Worm (Caenorhabditis elegans) whole organism, mixed stage, embryonic: Measurements from ENCODE around the gene K02E7.7.
"Not testable (repeated sequence)": the region's sequence is repeated elsewhere in the genome, so short reads cannot be mapped to it uniquely, and the experiment has no call there.

Experiments used
- M03D4.4 ChIP-seq: sonication (generic microtip); optimal IDR thresholded peaks from 2 replicates; lab custom pipeline; 2017; ENCODE audit warnings: mild to moderate bottlenecking, missing genetic modification characterization, missing compliant biosample characterization
- bed-3 ChIP-seq: fragments of 200-800 bp; sonication (Bioruptor generic); optimal IDR thresholded peaks from 3 replicates; lab custom pipeline; 2018; ENCODE audit warnings: mild to moderate bottlenecking, missing genetic modification characterization, moderate library complexity, missing compliant biosample characterization
- blmp-1 ChIP-seq: fragments of 150-350 bp; optimal IDR thresholded peaks from 2 replicates; lab custom pipeline; 2014; ENCODE audit warnings: missing biosample characterization, missing genetic modification characterization
- ceh-39 ChIP-seq: fragments of 150-350 bp; optimal IDR thresholded peaks from 2 replicates; lab custom pipeline; 2014; ENCODE audit warnings: missing biosample characterization, missing genetic modification characterization
- ceh-43 ChIP-seq: fragments of 200-800 bp; sonication (Bioruptor generic); optimal IDR thresholded peaks from 2 replicates; lab custom pipeline; 2018; ENCODE audit warnings: mild to moderate bottlenecking, missing genetic modification characterization, moderate library complexity, missing compliant biosample characterization
- ceh-83 ChIP-seq: fragments of 200-800 bp; sonication (Bioruptor generic); optimal IDR thresholded peaks from 2 replicates; lab custom pipeline; 2018; ENCODE audit warnings: mild to moderate bottlenecking, missing genetic modification characterization, missing compliant biosample characterization
- ces-1 ChIP-seq: fragments of 150-350 bp; optimal IDR thresholded peaks from 2 replicates; lab custom pipeline; 2014; ENCODE audit warnings: missing biosample characterization, missing genetic modification reagents, missing genetic modification characterization
- cnd-1 ChIP-seq: fragments of 200-800 bp; sonication (Bioruptor generic); optimal IDR thresholded peaks from 2 replicates; lab custom pipeline; 2018; ENCODE audit warnings: mild to moderate bottlenecking, missing genetic modification characterization, missing compliant biosample characterization
- drap-1 ChIP-seq: fragments of 200-800 bp; sonication (Bioruptor generic); optimal IDR thresholded peaks from 3 replicates; lab custom pipeline; 2018; ENCODE audit warnings: mild to moderate bottlenecking, missing genetic modification characterization, missing compliant biosample characterization
- elt-1 ChIP-seq: sonication (generic microtip); optimal IDR thresholded peaks from 2 replicates; lab custom pipeline; 2017; ENCODE audit warnings: missing genetic modification characterization, mild to moderate bottlenecking, missing compliant biosample characterization, antibody characterized with exemption, moderate library complexity, borderline replicate concordance; ENCODE audit not compliant: insufficient read depth
- elt-3 ChIP-seq: fragments of 150-350 bp; optimal IDR thresholded peaks from 2 replicates; lab custom pipeline; 2014; ENCODE audit warnings: missing biosample characterization, missing genetic modification characterization
- flh-1 ChIP-seq: fragments of 200-800 bp; sonication (Bioruptor generic); optimal IDR thresholded peaks from 2 replicates; lab custom pipeline; 2018; ENCODE audit warnings: mild to moderate bottlenecking, missing genetic modification characterization, moderate library complexity, missing compliant biosample characterization
- hlh-1 ChIP-seq: fragments of 150-350 bp; optimal IDR thresholded peaks from 2 replicates; lab custom pipeline; 2014; ENCODE audit warnings: missing biosample characterization, missing genetic modification reagents, missing genetic modification characterization
- lin-32 ChIP-seq: fragments of 200-800 bp; sonication (Bioruptor generic); optimal IDR thresholded peaks from 2 replicates; lab custom pipeline; 2018; ENCODE audit warnings: mild to moderate bottlenecking, missing genetic modification characterization, missing compliant biosample characterization
- lsy-2 ChIP-seq: fragments of 150-350 bp; optimal IDR thresholded peaks from 2 replicates; lab custom pipeline; 2014; ENCODE audit warnings: missing biosample characterization, missing genetic modification characterization
- mab-5 ChIP-seq: fragments of 150-350 bp; optimal IDR thresholded peaks from 2 replicates; lab custom pipeline; 2014; ENCODE audit warnings: missing biosample characterization, missing genetic modification characterization
- mep-1 ChIP-seq: fragments of 150-350 bp; optimal IDR thresholded peaks from 2 replicates; lab custom pipeline; 2017; ENCODE audit warnings: missing biosample characterization, missing genetic modification reagents, missing genetic modification characterization, inconsistent platforms
- mls-2 ChIP-seq: sonication (generic microtip); optimal IDR thresholded peaks from 2 replicates; lab custom pipeline; 2016; ENCODE audit warnings: mild to moderate bottlenecking, missing genetic modification characterization, moderate library complexity, missing compliant biosample characterization
- nhr-12 ChIP-seq: fragments of 150-350 bp; optimal IDR thresholded peaks from 2 replicates; lab custom pipeline; 2014; ENCODE audit warnings: missing biosample characterization, missing genetic modification characterization
- nhr-2 ChIP-seq: fragments of 150-350 bp; optimal IDR thresholded peaks from 2 replicates; lab custom pipeline; 2014; ENCODE audit warnings: missing biosample characterization, missing genetic modification characterization
- nhr-237 ChIP-seq: fragments of 150-350 bp; optimal IDR thresholded peaks from 2 replicates; lab custom pipeline; 2014; ENCODE audit warnings: missing biosample characterization, missing genetic modification characterization
- nhr-28 ChIP-seq: fragments of 150-350 bp; optimal IDR thresholded peaks from 2 replicates; lab custom pipeline; 2014; ENCODE audit warnings: missing biosample characterization, missing genetic modification characterization
- nhr-76 ChIP-seq: sonication (generic microtip); optimal IDR thresholded peaks from 2 replicates; lab custom pipeline; 2017; ENCODE audit warnings: missing biosample characterization, missing genetic modification characterization
- pha-4 ChIP-seq: fragments of 150-350 bp; optimal IDR thresholded peaks from 2 replicates; lab custom pipeline; 2018; ENCODE audit warnings: missing biosample characterization, missing genetic modification reagents, missing genetic modification characterization
- sem-2 ChIP-seq: fragments of 200-800 bp; sonication (Bioruptor generic); optimal IDR thresholded peaks from 2 replicates; lab custom pipeline; 2018; ENCODE audit warnings: mild to moderate bottlenecking, missing genetic modification characterization, missing compliant biosample characterization
- snpc-4 ChIP-seq: fragments of 150-350 bp; optimal IDR thresholded peaks from 2 replicates; lab custom pipeline; 2014; ENCODE audit warnings: missing biosample characterization, missing genetic modification characterization
- sptf-1 ChIP-seq: sonication (generic microtip); optimal IDR thresholded peaks from 2 replicates; lab custom pipeline; 2017; ENCODE audit warnings: mild to moderate bottlenecking, missing genetic modification characterization, moderate library complexity, missing compliant biosample characterization
- tbx-8 ChIP-seq: fragments of 200-800 bp; sonication (Bioruptor generic); optimal IDR thresholded peaks from 2 replicates; lab custom pipeline; 2018; ENCODE audit warnings: mild to moderate bottlenecking, missing genetic modification characterization, moderate library complexity, missing compliant biosample characterization
- unc-120 ChIP-seq: sonication (generic microtip); optimal IDR thresholded peaks from 2 replicates; lab custom pipeline; 2017; ENCODE audit warnings: missing genetic modification characterization, missing compliant biosample characterization; ENCODE audit not compliant: poor library complexity, severe bottlenecking
- ztf-11 ChIP-seq: fragments of 150-350 bp; optimal IDR thresholded peaks from 2 replicates; lab custom pipeline; 2014; ENCODE audit warnings: missing biosample characterization, missing genetic modification characterization

The K02E7.7 gene

DNA sequence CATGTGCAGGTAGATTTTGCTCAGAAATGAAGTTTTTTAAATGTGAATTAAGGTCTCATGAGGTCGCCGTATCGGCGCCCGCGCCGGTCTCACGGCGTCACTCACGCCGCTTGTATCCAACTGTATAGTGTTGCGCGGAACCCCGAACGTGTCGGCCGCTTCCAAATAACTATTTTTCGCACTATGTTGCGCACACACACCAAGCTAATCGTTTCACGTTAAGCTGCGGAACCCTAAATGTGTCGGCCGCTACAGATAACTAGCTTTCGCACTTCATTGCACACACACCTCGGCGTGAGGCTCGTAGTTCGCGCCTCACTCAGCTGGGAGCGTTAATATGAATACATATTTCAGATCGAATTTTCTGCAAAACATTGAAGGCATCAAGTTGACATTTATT, 7.9 kb upstream of the K02E7.7 start:
- no peak for TF ChIP-seq nhr-2 (tag; lab: Kevin White, UChicago)
- TF ChIP-seq ceh-39 (tag; lab: Kevin White, UChicago): no peak
- no peak for TF ChIP-seq bed-3 (GFP tag; lab: Kevin White, UChicago)
- no peak for TF ChIP-seq tbx-8 (GFP tag; lab: Kevin White, UChicago)
- TF ChIP-seq nhr-12 (tag; lab: Kevin White, UChicago): no peak
- no peak for TF ChIP-seq pha-4
- TF ChIP-seq mab-5 (tag; lab: Kevin White, UChicago): no peak
- TF ChIP-seq elt-3: no peak
- no peak for TF ChIP-seq M03D4.4 (tag; lab: Kevin White, UChicago)
- no peak for TF ChIP-seq mep-1
- TF ChIP-seq ceh-83: no peak
- no peak for TF ChIP-seq sptf-1 (tag; lab: Kevin White, UChicago)
- no peak for TF ChIP-seq unc-120 (tag; lab: Kevin White, UChicago)

DNA sequence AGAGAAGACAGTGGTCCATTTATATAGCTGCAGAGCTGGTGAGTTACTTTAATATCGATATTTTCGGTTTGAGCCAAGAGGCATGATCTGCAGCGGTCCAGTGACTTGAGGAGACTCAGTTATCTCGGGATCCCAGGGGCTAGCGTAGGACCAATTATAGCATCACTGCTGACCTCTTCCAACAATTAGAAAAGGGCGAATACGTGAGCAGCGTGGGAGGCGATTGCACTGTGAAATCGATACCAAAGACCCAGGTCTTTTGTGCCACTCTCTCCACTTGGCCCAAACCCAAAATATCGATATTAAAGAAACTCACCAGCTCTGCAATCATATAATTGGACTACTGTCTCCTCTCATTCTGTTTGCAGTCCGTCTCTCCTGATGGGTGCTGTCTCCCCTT, 5.0 kb upstream of the K02E7.7 start, which contains the start of gene fbxb-40:
fbxb-40 (minus strand) TSS at position 101 of the 400 bp plus-strand sequence.
- no peak for TF ChIP-seq ceh-43 (GFP tag; lab: Kevin White, UChicago)
- TF ChIP-seq bed-3 (GFP tag; lab: Kevin White, UChicago): no peak
- no peak for TF ChIP-seq nhr-12 (tag; lab: Kevin White, UChicago)

DNA sequence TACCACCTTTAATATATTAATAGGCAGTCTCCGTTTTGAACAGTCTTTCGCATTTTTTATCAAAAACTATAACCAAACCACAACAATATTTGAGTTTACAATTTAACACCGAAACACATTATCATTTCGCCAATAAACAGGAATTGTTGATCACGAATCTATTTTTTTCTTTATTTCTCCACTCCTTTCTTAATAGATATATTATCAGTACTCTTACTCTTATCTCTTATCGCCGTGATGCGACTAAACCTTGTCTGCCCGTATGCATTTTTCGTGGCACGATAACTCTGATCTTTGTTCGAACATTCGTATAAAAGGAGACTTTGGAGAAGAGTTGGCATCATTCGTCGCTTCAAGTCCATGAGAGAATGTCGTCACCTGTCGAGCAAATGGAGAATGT, 2.0 kb downstream of the K02E7.7 start:
- TF ChIP-seq nhr-237 (no peak), pha-4 (no peak), mep-1 (no peak), cnd-1 (tag; lab: Kevin White, UChicago) (no peak), ceh-39 (tag; lab: Kevin White, UChicago) (no peak), mls-2 (no peak), hlh-1 (no peak), tbx-8 (GFP tag; lab: Kevin White, UChicago) (no peak), nhr-28 (no peak), elt-3 (no peak), lsy-2 (no peak), elt-1 (tag; lab: Kevin White, UChicago) (no peak), ces-1 (GFP tag; lab: Kevin White, UChicago) (no peak), sem-2 (GFP tag; lab: Kevin White, UChicago) (no peak), snpc-4 (no peak), blmp-1 (tag; lab: Kevin White, UChicago) (no peak)

DNA sequence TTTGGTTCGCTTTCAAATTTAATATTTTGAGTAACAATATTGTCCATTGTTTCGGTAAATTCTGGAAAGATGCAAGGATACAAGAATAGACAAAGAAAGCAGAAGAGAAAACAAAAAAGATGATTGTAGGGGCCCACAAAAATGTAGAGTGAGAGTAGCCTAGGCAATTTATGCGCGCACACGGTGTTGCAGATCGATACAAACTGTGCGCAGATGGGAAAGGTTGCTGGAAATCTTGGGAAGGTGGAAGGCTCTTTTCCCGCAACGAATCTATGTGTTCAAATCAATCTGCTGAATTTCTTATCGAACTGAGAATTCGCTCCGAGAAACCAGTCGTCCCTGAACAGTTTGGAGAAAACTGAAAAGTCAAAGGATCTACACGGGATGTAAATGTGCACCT, 5.9 kb downstream of the K02E7.7 start, which contains the start of gene btb-10:
btb-10 (minus strand) TSS at position 101 of the 400 bp plus-strand sequence.
- TF ChIP-seq unc-120 (tag; lab: Kevin White, UChicago); elt-3; drap-1 (GFP tag; lab: Kevin White, UChicago): not testable (repeated sequence)

DNA sequence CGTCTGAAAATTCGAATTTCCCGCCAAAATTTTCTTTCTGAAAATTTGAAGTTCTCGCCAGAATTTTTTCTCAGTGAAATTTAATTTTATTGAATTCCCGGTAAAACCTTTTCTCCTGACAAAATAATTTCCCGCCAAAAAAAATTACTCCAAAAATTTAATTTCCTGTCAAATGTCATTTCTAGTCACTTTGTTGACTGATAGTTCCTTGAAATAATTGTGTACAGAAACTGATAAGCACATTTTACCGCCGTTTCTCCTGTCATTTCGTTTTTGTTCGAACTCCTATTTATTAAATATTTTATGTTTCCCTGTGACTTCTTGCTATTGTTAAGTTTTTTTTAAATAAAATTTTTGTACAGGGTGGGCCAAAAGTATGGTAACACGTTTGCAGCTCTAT, 9.1 kb downstream of the K02E7.7 start:
- no peak for TF ChIP-seq M03D4.4 (tag; lab: Kevin White, UChicago)
- TF ChIP-seq lin-32 (GFP tag; lab: Kevin White, UChicago): no peak
- no peak for TF ChIP-seq lsy-2
- TF ChIP-seq bed-3 (GFP tag; lab: Kevin White, UChicago): no peak
- TF ChIP-seq unc-120 (tag; lab: Kevin White, UChicago): no peak
- no peak for TF ChIP-seq drap-1 (GFP tag; lab: Kevin White, UChicago)
- TF ChIP-seq mls-2: no peak
- TF ChIP-seq hlh-1: no peak
- no peak for TF ChIP-seq nhr-12 (tag; lab: Kevin White, UChicago)
- no peak for TF ChIP-seq nhr-76
- no peak for TF ChIP-seq ztf-11 (tag; lab: Kevin White, UChicago)
- no peak for TF ChIP-seq sem-2 (GFP tag; lab: Kevin White, UChicago)

DNA sequence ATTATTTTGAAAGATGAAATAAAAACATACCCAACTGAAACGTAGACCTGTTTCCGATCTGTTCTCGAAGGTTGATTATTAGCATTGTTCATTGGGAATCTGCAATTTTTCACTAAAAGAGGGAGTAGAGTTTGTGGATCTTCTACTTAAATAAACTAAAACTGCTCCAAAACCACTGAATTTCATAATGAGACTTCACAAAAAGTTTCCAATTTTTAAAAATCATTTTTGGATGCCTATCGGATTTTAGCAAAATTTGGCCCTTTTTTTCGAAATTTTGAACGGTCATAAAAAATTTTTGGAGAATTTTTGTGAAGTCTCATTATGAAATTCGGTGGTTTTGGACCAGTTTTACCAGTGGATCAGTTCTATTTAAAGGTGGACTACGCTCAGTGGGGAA, 12.1 kb downstream of the K02E7.7 start, which contains the start of gene K02E7.10:
K02E7.10 (minus strand) TSS at position 101 of the 400 bp plus-strand sequence.
- no peak for TF ChIP-seq nhr-237
- TF ChIP-seq flh-1 (GFP tag; lab: Kevin White, UChicago): no peak
- TF ChIP-seq mep-1: no peak
- no peak for TF ChIP-seq nhr-76
- no peak for TF ChIP-seq ceh-43 (GFP tag; lab: Kevin White, UChicago)
- TF ChIP-seq ceh-39 (tag; lab: Kevin White, UChicago): no peak
- TF ChIP-seq hlh-1: no peak
- TF ChIP-seq elt-3: no peak
